Fruit fly (Drosophila melanogaster): ENCODE results near the gene CG12883.

dm6 chr3R:27643080-27643479 lies 36.0 kb upstream of the CG12883 start:
- TF ChIP-seq CG7928 (GFP tag; optimal IDR thresholded peaks at IDR 0.05) = no peak
- TF ChIP-seq ind (GFP tag; optimal IDR thresholded peaks at IDR 0.05) = no peak
- TF ChIP-seq Abd-B (GFP tag; optimal IDR thresholded peaks at IDR 0.05) = no peak
- TF ChIP-seq Dfd (GFP tag; optimal IDR thresholded peaks at IDR 0.05) = no peak
- no peak for TF ChIP-seq Blimp-1 (GFP tag; optimal IDR thresholded peaks at IDR 0.05)
- peak; percentile 76 for TF ChIP-seq CG8290 (GFP tag; optimal IDR thresholded peaks at IDR 0.05)
- TF ChIP-seq CG8290 (tag; optimal IDR thresholded peaks at IDR 0.05) = peak in 1 of 2 experiments; percentile 87
- no peak for TF ChIP-seq zen2 (GFP tag; IDR thresholded peaks at IDR 0.05; ENCODE audit: partially characterized antibody)
- no peak for TF ChIP-seq Lhr (GFP tag; optimal IDR thresholded peaks at IDR 0.05)
- no peak for TF ChIP-seq CG3838 (GFP tag; optimal IDR thresholded peaks at IDR 0.05)
- no peak for TF ChIP-seq Neu2 (GFP tag; optimal IDR thresholded peaks at IDR 0.05; ENCODE audit: borderline replicate concordance)
- no peak for TF ChIP-seq CG9797 (GFP tag; optimal IDR thresholded peaks at IDR 0.05)

All from whole organism, embryonic.